Worm (Caenorhabditis elegans) whole organism, late embryonic: ENCODE data around the gene Y38C1BA.4.

ENCODE experiments used
- C08G9.2 ChIP-seq: sonication (generic microtip); optimal IDR thresholded peaks from 2 replicates; lab custom pipeline; 2016; ENCODE audit warnings: mild to moderate bottlenecking, missing genetic modification characterization, moderate library complexity, missing compliant biosample characterization
- C38D4.7 ChIP-seq: fragments of 200-800 bp; sonication (Bioruptor generic); optimal IDR thresholded peaks from 2 replicates; lab custom pipeline; 2018; ENCODE audit warnings: mild to moderate bottlenecking, missing genetic modification characterization, moderate library complexity, missing compliant biosample characterization
- K09A11.1 ChIP-seq: sonication (generic microtip); optimal IDR thresholded peaks from 2 replicates; lab custom pipeline; 2017; ENCODE audit warnings: antibody characterized with exemption, mild to moderate bottlenecking, missing genetic modification characterization, missing compliant biosample characterization; ENCODE audit not compliant: insufficient read depth
- T23F11.4 ChIP-seq: fragments of 200-800 bp; sonication (Bioruptor generic); optimal IDR thresholded peaks from 2 replicates; lab custom pipeline; 2018; ENCODE audit warnings: mild to moderate bottlenecking, missing genetic modification characterization, missing compliant biosample characterization
- ahr-1 ChIP-seq: sonication (generic microtip); optimal IDR thresholded peaks from 2 replicates; lab custom pipeline; 2016; ENCODE audit warnings: missing genetic modification characterization, missing compliant biosample characterization
- ceh-14 ChIP-seq: sonication (generic microtip); optimal IDR thresholded peaks from 2 replicates; lab custom pipeline; 2016; ENCODE audit warnings: missing genotype, missing genetic modification characterization, missing compliant biosample characterization
- ceh-18 ChIP-seq: sonication (generic microtip); optimal IDR thresholded peaks from 2 replicates; lab custom pipeline; 2016; ENCODE audit warnings: missing genetic modification characterization, missing compliant biosample characterization
- ceh-22 ChIP-seq: sonication (generic microtip); optimal IDR thresholded peaks from 2 replicates; lab custom pipeline; 2017; ENCODE audit warnings: missing biosample characterization, missing genetic modification characterization
- ceh-24 ChIP-seq: sonication (generic microtip); optimal IDR thresholded peaks from 2 replicates; lab custom pipeline; 2016; ENCODE audit warnings: mild to moderate bottlenecking, missing genetic modification characterization, missing compliant biosample characterization
- ceh-30 ChIP-seq: fragments of 150-350 bp; optimal IDR thresholded peaks from 2 replicates; lab custom pipeline; 2014; ENCODE audit warnings: missing biosample characterization, missing genetic modification characterization
- ceh-34 ChIP-seq: sonication (generic microtip); optimal IDR thresholded peaks from 2 replicates; lab custom pipeline; 2016; ENCODE audit warnings: mild to moderate bottlenecking, missing genetic modification characterization, missing compliant biosample characterization
- ceh-45 ChIP-seq: fragments of 200-800 bp; sonication (Bioruptor generic); IDR thresholded peaks from 2 replicates; pipeline ENCODE4 v1.3.6; 2022; ENCODE audit warnings: missing genetic modification reagents, missing genetic modification characterization, missing compliant biosample characterization
- ceh-6 ChIP-seq: fragments of 200-800 bp; sonication (Bioruptor generic); optimal IDR thresholded peaks from 2 replicates; lab custom pipeline; 2018; ENCODE audit warnings: mild to moderate bottlenecking, missing genetic modification characterization, missing compliant biosample characterization
- ceh-9 ChIP-seq: sonication (generic microtip); optimal IDR thresholded peaks from 2 replicates; lab custom pipeline; 2016; ENCODE audit warnings: mild to moderate bottlenecking, missing genetic modification characterization, inconsistent platforms, missing compliant biosample characterization
- che-1 ChIP-seq: sonication (generic microtip); optimal IDR thresholded peaks from 2 replicates; lab custom pipeline; 2016; ENCODE audit warnings: mild to moderate bottlenecking, missing genetic modification characterization, missing compliant biosample characterization
- elt-4 ChIP-seq: sonication (generic microtip); optimal IDR thresholded peaks from 2 replicates; lab custom pipeline; 2016; ENCODE audit warnings: missing genetic modification characterization, missing compliant biosample characterization
- ets-4 ChIP-seq: sonication (generic microtip); optimal IDR thresholded peaks from 2 replicates; lab custom pipeline; 2016; ENCODE audit warnings: missing genetic modification characterization, missing compliant biosample characterization
- eyg-1 ChIP-seq: sonication (generic microtip); optimal IDR thresholded peaks from 2 replicates; lab custom pipeline; 2016; ENCODE audit warnings: missing genotype, missing genetic modification characterization, missing compliant biosample characterization
- fax-1 ChIP-seq: sonication (generic microtip); optimal IDR thresholded peaks from 2 replicates; lab custom pipeline; 2016; ENCODE audit warnings: missing genotype, missing genetic modification characterization, missing compliant biosample characterization
- fkh-6 ChIP-seq: sonication (generic microtip); optimal IDR thresholded peaks from 2 replicates; lab custom pipeline; 2016; ENCODE audit warnings: missing genetic modification characterization, missing compliant biosample characterization
- hlh-30 ChIP-seq: sonication (generic microtip); optimal IDR thresholded peaks from 2 replicates; lab custom pipeline; 2017; ENCODE audit warnings: antibody characterized with exemption, missing genetic modification characterization, missing compliant biosample characterization; ENCODE audit not compliant: insufficient read depth
- hlh-6 ChIP-seq: sonication (generic microtip); optimal IDR thresholded peaks from 2 replicates; lab custom pipeline; 2016; ENCODE audit warnings: missing genotype, missing genetic modification characterization, missing compliant biosample characterization
- hlh-8 ChIP-seq: sonication (generic microtip); optimal IDR thresholded peaks from 2 replicates; lab custom pipeline; 2016; ENCODE audit warnings: missing genotype, missing genetic modification characterization, missing compliant biosample characterization
- lim-6 ChIP-seq: sonication (generic microtip); optimal IDR thresholded peaks from 2 replicates; lab custom pipeline; 2016; ENCODE audit warnings: missing genetic modification characterization, missing compliant biosample characterization
- lin-11 ChIP-seq: fragments of 200-800 bp; sonication (Bioruptor generic); optimal IDR thresholded peaks from 2 replicates; lab custom pipeline; 2018; ENCODE audit warnings: mild to moderate bottlenecking, missing genetic modification characterization, missing compliant biosample characterization
- madf-2 ChIP-seq: sonication (generic microtip); optimal IDR thresholded peaks from 2 replicates; lab custom pipeline; 2017; ENCODE audit warnings: missing genetic modification characterization, missing compliant biosample characterization
- nfya-1 ChIP-seq: sonication (generic microtip); optimal IDR thresholded peaks from 2 replicates; lab custom pipeline; 2017; ENCODE audit warnings: missing genetic modification characterization, mild to moderate bottlenecking, missing compliant biosample characterization, antibody characterized with exemption, moderate library complexity
- nhr-232 ChIP-seq: sonication (generic microtip); optimal IDR thresholded peaks from 2 replicates; lab custom pipeline; 2016; ENCODE audit warnings: missing genetic modification characterization, missing compliant biosample characterization
- npax-4 ChIP-seq: sonication (generic microtip); optimal IDR thresholded peaks from 2 replicates; lab custom pipeline; 2016; ENCODE audit warnings: missing genetic modification characterization, missing compliant biosample characterization
- odd-2 ChIP-seq: sonication (generic microtip); optimal IDR thresholded peaks from 2 replicates; lab custom pipeline; 2017; ENCODE audit warnings: antibody characterized with exemption, mild to moderate bottlenecking, missing genetic modification characterization, missing compliant biosample characterization
- pag-3 ChIP-seq: sonication (generic microtip); optimal IDR thresholded peaks from 2 replicates; lab custom pipeline; 2016; ENCODE audit warnings: missing compliant biosample characterization, missing genetic modification characterization, borderline replicate concordance
- pat-9 ChIP-seq: fragments of 200-800 bp; sonication (Bioruptor generic); optimal IDR thresholded peaks from 2 replicates; lab custom pipeline; 2018; ENCODE audit warnings: mild to moderate bottlenecking, missing genetic modification characterization, moderate library complexity, missing compliant biosample characterization
- pax-1 ChIP-seq: fragments of 150-350 bp; optimal IDR thresholded peaks from 2 replicates; lab custom pipeline; 2014; ENCODE audit warnings: missing biosample characterization, missing genetic modification characterization
- pros-1 ChIP-seq: fragments of 150-350 bp; optimal IDR thresholded peaks from 2 replicates; lab custom pipeline; 2014; ENCODE audit warnings: missing biosample characterization, missing genetic modification reagents, missing genetic modification characterization
- sox-2 ChIP-seq: fragments of 200-800 bp; sonication (Bioruptor generic); IDR thresholded peaks from 2 replicates; pipeline ENCODE4 v1.3.6; 2022; ENCODE audit warnings: missing genetic modification reagents, missing genetic modification characterization, missing compliant biosample characterization
- sox-4 ChIP-seq: sonication (generic microtip); optimal IDR thresholded peaks from 2 replicates; lab custom pipeline; 2017; ENCODE audit warnings: mild to moderate bottlenecking, missing genetic modification characterization, inconsistent platforms, missing compliant biosample characterization
- syd-9 ChIP-seq: sonication (generic microtip); optimal IDR thresholded peaks from 2 replicates; lab custom pipeline; 2016; ENCODE audit warnings: mild to moderate bottlenecking, missing genetic modification characterization, moderate library complexity, missing compliant biosample characterization
- tbx-7 ChIP-seq: sonication (generic microtip); optimal IDR thresholded peaks from 2 replicates; lab custom pipeline; 2016; ENCODE audit warnings: missing genotype, missing genetic modification characterization, missing compliant biosample characterization
- unc-42 ChIP-seq: sonication (generic microtip); optimal IDR thresholded peaks from 2 replicates; lab custom pipeline; 2016; ENCODE audit warnings: missing genotype, missing genetic modification characterization, missing compliant biosample characterization
- zip-5 ChIP-seq: sonication (generic microtip); optimal IDR thresholded peaks from 2 replicates; lab custom pipeline; 2016; ENCODE audit warnings: missing genetic modification characterization, missing compliant biosample characterization
- ztf-16 ChIP-seq: sonication (generic microtip); optimal IDR thresholded peaks from 2 replicates; lab custom pipeline; 2017; ENCODE audit warnings: missing genetic modification characterization, missing compliant biosample characterization

Y38C1BA.4 gene

DNA sequence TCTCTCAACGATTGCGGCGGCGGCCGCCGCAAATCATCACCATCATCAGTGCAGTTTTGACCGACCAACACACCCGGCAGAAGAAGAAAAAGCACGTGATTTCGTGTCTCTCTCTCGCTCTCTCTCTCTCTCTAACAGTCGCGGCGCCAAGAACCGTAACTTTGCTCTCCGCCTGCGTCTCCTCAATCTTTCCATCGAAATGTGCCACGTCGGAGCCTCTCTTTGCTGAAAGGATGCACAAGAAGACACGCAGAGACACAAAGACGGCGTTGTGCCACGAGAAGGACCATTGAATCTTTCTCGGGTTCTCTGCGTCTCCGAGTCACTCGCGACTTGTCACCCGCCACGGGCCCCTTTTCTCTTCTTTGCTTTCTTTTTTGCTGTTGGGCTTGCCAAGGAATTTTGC lies 36.2 kb downstream of the Y38C1BA.4 start (continued):
- TF ChIP-seq npax-4 (tag; lab: Kevin White, UChicago) (no peak), ceh-6 (no peak), ceh-34 (peak; percentile 61), ceh-18 (peak; percentile 95), madf-2 (tag; lab: Kevin White, UChicago) (no peak), ceh-24 (no peak), hlh-8 (no peak), C08G9.2 (tag; lab: Kevin White, UChicago) (peak; percentile 1), T23F11.4 (GFP tag; lab: Kevin White, UChicago) (no peak), tbx-7 (tag; lab: Kevin White, UChicago) (no peak), pag-3 (tag; lab: Kevin White, UChicago) (no peak), unc-42 (peak; percentile 61), C38D4.7 (GFP tag; lab: Kevin White, UChicago) (no peak), eyg-1 (tag; lab: Kevin White, UChicago) (no peak), nhr-232 (tag; lab: Kevin White, UChicago) (no peak), K09A11.1 (no peak), ceh-22 (no peak), fax-1 (tag; lab: Kevin White, UChicago) (no peak), pat-9 (tag; lab: Kevin White, UChicago) (no peak), lin-11 (tag; lab: Kevin White, UChicago) (no peak), ceh-45 (GFP tag; lab: Robert Waterston, UW) (no peak)

DNA sequence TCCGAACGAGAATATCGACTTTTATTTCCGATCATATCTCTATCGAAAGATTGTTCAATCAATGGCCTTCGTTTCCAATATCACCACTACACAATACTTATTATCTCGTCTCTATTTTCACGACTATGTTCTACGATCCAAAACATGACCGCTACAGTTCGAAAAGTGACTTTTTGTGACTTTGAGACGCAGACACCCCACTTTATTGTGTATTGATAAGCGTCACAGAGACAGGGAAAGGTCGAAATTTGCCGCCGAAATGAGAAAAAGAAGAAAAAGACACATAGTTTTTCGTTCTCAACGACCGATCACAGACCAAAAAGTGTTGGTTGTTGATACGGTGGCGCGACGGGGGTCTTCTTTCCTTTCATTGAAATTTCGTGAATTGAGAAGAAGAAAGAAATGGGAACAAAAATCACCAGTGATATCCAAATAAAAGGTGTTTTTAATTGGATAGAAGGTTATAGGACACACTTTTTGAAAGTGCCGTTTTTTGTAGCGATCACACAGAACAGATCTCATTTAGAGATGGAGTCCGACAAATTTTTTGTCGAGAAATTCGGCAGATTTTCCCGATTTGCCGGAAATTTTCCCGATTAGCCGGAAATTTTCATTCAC lies 37.8 kb downstream of the Y38C1BA.4 start:
- TF ChIP-seq ahr-1 (tag; lab: Kevin White, UChicago) (no peak), nfya-1 (tag; lab: Kevin White, UChicago) (no peak), fax-1 (tag; lab: Kevin White, UChicago) (no peak), che-1 (tag; lab: Kevin White, UChicago) (no peak), odd-2 (tag; lab: Kevin White, UChicago) (no peak), ceh-14 (tag; lab: Kevin White, UChicago) (no peak), sox-4 (tag; lab: Kevin White, UChicago) (no peak), zip-5 (tag; lab: Kevin White, UChicago) (no peak), fkh-6 (tag; lab: Kevin White, UChicago) (no peak), ceh-9 (tag; lab: Kevin White, UChicago) (no peak), pros-1 (tag; lab: Kevin White, UChicago) (no peak), pax-1 (tag; lab: Kevin White, UChicago) (no peak), ceh-30 (tag; lab: Kevin White, UChicago) (no peak), sox-2 (no peak)

DNA sequence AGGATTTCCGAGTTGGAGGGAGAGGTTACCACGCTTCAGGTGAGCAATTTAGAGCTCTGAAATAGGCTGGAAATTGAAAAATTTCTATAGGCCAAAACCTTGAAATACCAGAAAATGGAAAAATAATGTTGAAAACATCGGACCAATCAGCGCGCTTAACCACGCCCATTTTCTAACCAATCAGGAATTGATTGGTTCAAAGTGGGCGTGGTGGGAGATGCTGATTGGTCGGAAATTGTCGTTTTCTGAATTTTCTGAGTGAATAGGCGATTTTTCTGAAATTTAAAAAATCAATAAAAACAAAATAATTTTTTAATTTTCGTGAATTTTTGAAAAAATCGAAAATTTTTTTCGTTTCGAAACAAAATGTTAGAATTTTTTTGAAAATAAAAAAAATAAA lies 39.3 kb downstream of the Y38C1BA.4 start:
- TF ChIP-seq nhr-232 (tag; lab: Kevin White, UChicago) (no peak), nfya-1 (tag; lab: Kevin White, UChicago) (peak; percentile 99), syd-9 (tag; lab: Kevin White, UChicago) (no peak)

DNA sequence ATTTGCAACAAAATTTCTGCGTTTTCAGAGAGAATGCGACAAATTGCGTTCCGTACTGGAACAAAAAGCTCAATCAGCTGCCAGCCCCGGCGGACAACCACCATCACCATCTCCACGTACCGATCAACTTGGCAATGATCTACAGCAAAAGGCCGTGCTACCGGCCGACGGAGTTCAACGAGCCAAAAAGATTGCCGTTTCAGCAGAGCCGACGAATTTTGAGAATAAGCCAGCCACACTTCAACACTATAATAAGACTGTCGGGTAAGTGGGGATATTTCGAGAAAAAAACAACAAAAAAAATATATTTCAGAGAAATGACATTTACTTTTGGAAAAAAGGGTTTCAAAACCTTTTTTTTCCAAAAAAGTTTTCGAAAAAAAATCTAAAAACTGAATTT lies 41.0 kb downstream of the Y38C1BA.4 start:
- TF ChIP-seq hlh-30 (tag; lab: Kevin White, UChicago) (no peak), pag-3 (tag; lab: Kevin White, UChicago) (no peak), ets-4 (tag; lab: Kevin White, UChicago) (no peak), unc-42 (no peak), elt-4 (no peak), eyg-1 (tag; lab: Kevin White, UChicago) (no peak), ceh-34 (no peak), ceh-22 (no peak), T23F11.4 (GFP tag; lab: Kevin White, UChicago) (no peak), lim-6 (tag; lab: Kevin White, UChicago) (no peak), ceh-24 (no peak), fkh-6 (tag; lab: Kevin White, UChicago) (no peak), hlh-6 (tag; lab: Kevin White, UChicago) (no peak), ztf-16 (tag; lab: Kevin White, UChicago) (no peak), tbx-7 (tag; lab: Kevin White, UChicago) (no peak), nfya-1 (tag; lab: Kevin White, UChicago) (no peak)
- TF ChIP-seq, all 69 proteins: peak for 0
